ENCODE assay signal across 1 fruit fly cellular context in genomic region chrX:1922765-1923501, dm6.
TF ChIP-seq lines count a peak whose summit lies in the region.

eIF2Bepsilon (minus strand) TSS chrX:1922874.
Ocrl (plus strand) TSS chrX:1922981.

TF ChIP-seq in whole organism, embryonic, 481 proteins besides CTCF, POLR2A, EP300 and RAD21 (continued from another document):
- TF ChIP-seq CG12299 (tag; optimal IDR thresholded peaks at IDR 0.05; lab: Kevin White, UChicago) (no peak), B-H1 (GFP tag; IDR thresholded peaks at IDR 0.05; lab: Robert Waterston, UW) (no peak), CG17385 (GFP tag; optimal IDR thresholded peaks at IDR 0.05; lab: Kevin White, UChicago) (no peak), sr (GFP tag; IDR thresholded peaks at IDR 0.05; lab: Robert Waterston, UW) (peak; percentile 72; the same call in 2 of the 3 replicates), Hmr (GFP tag; optimal IDR thresholded peaks at IDR 0.05; lab: Kevin White, UChicago) (no peak), Chrac-16 (GFP tag; optimal IDR thresholded peaks at IDR 0.05; lab: Kevin White, UChicago) (no peak), lola (GFP tag; optimal IDR thresholded peaks at IDR 0.05; lab: Kevin White, UChicago) (no peak), CG2120 (GFP tag; optimal IDR thresholded peaks at IDR 0.05; lab: Kevin White, UChicago) (peak; percentile 0), CG4404 (GFP tag; IDR thresholded peaks at IDR 0.05; lab: Robert Waterston, UW) (no peak), eve (GFP tag; optimal IDR thresholded peaks at IDR 0.05; lab: Kevin White, UChicago) (no peak), Lim3 (GFP tag; IDR thresholded peaks at IDR 0.05; lab: Robert Waterston, UW) (no peak), Oli (tag; optimal IDR thresholded peaks at IDR 0.05; lab: Kevin White, UChicago) (no peak), C15 (GFP tag; IDR thresholded peaks at IDR 0.05; lab: Robert Waterston, UW) (no peak), Gug (GFP tag; IDR thresholded peaks at IDR 0.05; lab: Robert Waterston, UW) (no peak), CG32767 (GFP tag; IDR thresholded peaks at IDR 0.05; lab: Robert Waterston, UW) (no peak), CG4617 (GFP tag; optimal IDR thresholded peaks at IDR 0.05; lab: Kevin White, UChicago; ENCODE audit: borderline replicate concordance) (peak; percentile 92), grau (tag; optimal IDR thresholded peaks at IDR 0.05; lab: Kevin White, UChicago) (no peak), HLHmδ (GFP tag; optimal IDR thresholded peaks at IDR 0.05; lab: Kevin White, UChicago) (peak; percentile 70), Usf (GFP tag; optimal IDR thresholded peaks at IDR 0.05; lab: Kevin White, UChicago) (no peak), Nf-YB (GFP tag; optimal IDR thresholded peaks at IDR 0.05; lab: Kevin White, UChicago) (no peak), CG11696 (GFP tag; IDR thresholded peaks at IDR 0.05; lab: Robert Waterston, UW) (no peak), CG15514 (GFP tag; optimal IDR thresholded peaks at IDR 0.05; lab: Kevin White, UChicago) (peak; percentile 83), Nf-YA (GFP tag; IDR thresholded peaks at IDR 0.05; lab: Robert Waterston, UW) (no peak), CG12104 (GFP tag; optimal IDR thresholded peaks at IDR 0.05; lab: Kevin White, UChicago) (no peak), Asciz (GFP tag; optimal IDR thresholded peaks at IDR 0.05; lab: Kevin White, UChicago) (no peak), CG4328 (GFP tag; optimal IDR thresholded peaks at IDR 0.05; lab: Kevin White, UChicago) (no peak), exex (tag; optimal IDR thresholded peaks at IDR 0.05; lab: Kevin White, UChicago) (no peak), CG17361 (GFP tag; IDR thresholded peaks at IDR 0.05; lab: Robert Waterston, UW) (no peak), Deaf1 (tag; optimal IDR thresholded peaks at IDR 0.05; lab: Kevin White, UChicago) (peak; percentile 63), dmrt99B (tag; optimal IDR thresholded peaks at IDR 0.05; lab: Kevin White, UChicago) (no peak), Dip2 (GFP tag; IDR thresholded peaks at IDR 0.05; lab: Robert Waterston, UW) (no peak), unpg (GFP tag; optimal IDR thresholded peaks at IDR 0.05; lab: Kevin White, UChicago) (no peak), en (GFP tag; optimal IDR thresholded peaks at IDR 0.05; lab: Kevin White, UChicago) (no peak), Side (GFP tag; optimal IDR thresholded peaks at IDR 0.05; lab: Kevin White, UChicago) (no peak), CG12071 (GFP tag; optimal IDR thresholded peaks at IDR 0.05; lab: Kevin White, UChicago) (no peak), CG10209 (GFP tag; optimal IDR thresholded peaks at IDR 0.05; lab: Kevin White, UChicago) (no peak), CG32772 (GFP tag; IDR thresholded peaks at IDR 0.05; lab: Robert Waterston, UW) (no peak), CG30020 (tag; optimal IDR thresholded peaks at IDR 0.05; lab: Kevin White, UChicago) (no peak), ab (GFP tag; optimal IDR thresholded peaks at IDR 0.05; lab: Kevin White, UChicago) (no peak), fd96Cb (tag; optimal IDR thresholded peaks at IDR 0.05; lab: Kevin White, UChicago) (no peak), tin (GFP tag; optimal IDR thresholded peaks at IDR 0.05; lab: Kevin White, UChicago) (no peak), CG31388 (GFP tag; optimal IDR thresholded peaks at IDR 0.05; lab: Kevin White, UChicago) (no peak), CG18599 (GFP tag; optimal IDR thresholded peaks at IDR 0.05; lab: Kevin White, UChicago) (no peak), H2.0 (GFP tag; IDR thresholded peaks at IDR 0.05; lab: Robert Waterston, UW) (no peak), CG18011 (GFP tag; optimal IDR thresholded peaks at IDR 0.05; lab: Kevin White, UChicago) (no peak), BtbVII (GFP tag; optimal IDR thresholded peaks at IDR 0.05; lab: Kevin White, UChicago) (no peak), chm (GFP tag; IDR thresholded peaks at IDR 0.05; lab: Robert Waterston, UW) (no peak), crp (GFP tag; optimal IDR thresholded peaks at IDR 0.05; lab: Kevin White, UChicago) (peak in 1 of 2 experiments; percentile 35), CG1647 (GFP tag; optimal IDR thresholded peaks at IDR 0.05; lab: Kevin White, UChicago) (no peak), CG11723 (GFP tag; optimal IDR thresholded peaks at IDR 0.05; lab: Kevin White, UChicago) (no peak), CG15601 (tag; optimal IDR thresholded peaks at IDR 0.05; lab: Kevin White, UChicago) (no peak), Ptx1 (GFP tag; IDR thresholded peaks at IDR 0.05; lab: Robert Waterston, UW) (no peak), nerfin-1 (tag; optimal IDR thresholded peaks at IDR 0.05; lab: Kevin White, UChicago) (peak; percentile 49), emc (GFP tag; optimal IDR thresholded peaks at IDR 0.05; lab: Kevin White, UChicago) (no peak), Fer1 (GFP tag; optimal IDR thresholded peaks at IDR 0.05; lab: Kevin White, UChicago) (peak; percentile 53), dysf (GFP tag; IDR thresholded peaks at IDR 0.05; lab: Robert Waterston, UW) (no peak), Sox100B (GFP tag; optimal IDR thresholded peaks at IDR 0.05; lab: Kevin White, UChicago) (no peak), CG18262 (tag; optimal IDR thresholded peaks at IDR 0.05; lab: Kevin White, UChicago) (no peak)
